Worm (Caenorhabditis elegans) whole organism, early embryonic: Measurements from ENCODE around the gene Y46G5A.34.

Experiments used
- B0310.2 ChIP-seq: sonication (generic microtip); optimal IDR thresholded peaks from 2 replicates; lab custom pipeline; 2016; ENCODE audit warnings: mild to moderate bottlenecking, missing genetic modification characterization, missing compliant biosample characterization
- aly-1 ChIP-seq: sonication (generic microtip); optimal IDR thresholded peaks from 2 replicates; lab custom pipeline; 2016; ENCODE audit warnings: missing genetic modification characterization, missing compliant biosample characterization
- ama-1 ChIP-seq: fragments of 150-350 bp; optimal IDR thresholded peaks from 2 replicates; lab custom pipeline; 2014
- ceh-13 ChIP-seq: fragments of 200-800 bp; sonication (Bioruptor generic); optimal IDR thresholded peaks from 2 replicates; lab custom pipeline; 2018; ENCODE audit warnings: mild to moderate bottlenecking, missing genetic modification characterization, missing compliant biosample characterization
- ceh-36 ChIP-seq: sonication (generic microtip); optimal IDR thresholded peaks from 2 replicates; lab custom pipeline; 2016; ENCODE audit warnings: missing genetic modification characterization, inconsistent platforms, missing compliant biosample characterization
- flt-1 ChIP-seq: fragments of 200-800 bp; sonication (Bioruptor generic); IDR thresholded peaks from 2 replicates; pipeline ENCODE4 v1.3.6; 2022; ENCODE audit warnings: missing genetic modification characterization, missing compliant biosample characterization
- hmbx-1 ChIP-seq: sonication (generic microtip); optimal IDR thresholded peaks from 2 replicates; lab custom pipeline; 2016; ENCODE audit warnings: mild to moderate bottlenecking, missing genetic modification characterization, missing compliant biosample characterization
- hmg-4 ChIP-seq: fragments of 200-800 bp; sonication (Bioruptor generic); optimal IDR thresholded peaks from 2 replicates; lab custom pipeline; 2018; ENCODE audit warnings: mild to moderate bottlenecking, missing genetic modification characterization, missing compliant biosample characterization
- sea-1 ChIP-seq: fragments of 200-800 bp; sonication (Bioruptor generic); conservative IDR thresholded peaks from 2 replicates; pipeline ENCODE4 v1.3.6; 2022; ENCODE audit warnings: missing genetic modification characterization, missing compliant biosample characterization
- tbx-37 ChIP-seq: fragments of 200-800 bp; sonication (Bioruptor generic); conservative IDR thresholded peaks from 2 replicates; pipeline ENCODE4 v1.3.6; 2022; ENCODE audit warnings: missing genetic modification reagents, missing genetic modification characterization, missing compliant biosample characterization
- tra-4 ChIP-seq: sonication (generic microtip); optimal IDR thresholded peaks from 2 replicates; lab custom pipeline; 2017; ENCODE audit warnings: missing genetic modification characterization, missing compliant biosample characterization

DNA sequence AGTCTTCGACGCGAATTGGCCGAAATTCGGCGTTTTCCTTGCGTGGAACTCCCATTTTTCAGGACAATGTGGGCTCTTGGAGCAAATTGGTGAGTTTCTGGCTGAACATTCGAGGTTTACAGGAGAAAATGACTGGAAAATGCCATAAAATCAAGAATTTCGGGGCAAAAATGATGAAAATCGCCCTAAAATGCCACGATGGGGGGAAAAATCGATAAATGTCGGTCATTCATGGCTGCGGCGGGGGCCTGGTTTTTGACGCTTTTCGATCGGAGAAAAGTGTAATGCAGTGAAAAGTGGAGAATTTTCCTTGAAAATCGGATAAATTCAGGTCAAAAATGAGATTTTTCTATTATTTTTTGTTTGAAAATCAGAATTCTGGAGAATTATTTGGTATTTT, 28.7 kb downstream of the Y46G5A.34 start, which contains the start of the genes Y46G5A.18 and Y46G5A.47:
- TF ChIP-seq flt-1 = no peak
- TF ChIP-seq ceh-13 (GFP tag; lab: Kevin White, UChicago) = no peak
- TF ChIP-seq aly-1 (tag; lab: Kevin White, UChicago) = no peak
- TF ChIP-seq ceh-36 (tag; lab: Kevin White, UChicago) = no peak
- no peak for TF ChIP-seq sea-1 (GFP tag; lab: Robert Waterston, UW)
- no peak for TF ChIP-seq B0310.2 (tag; lab: Kevin White, UChicago)
- no peak for TF ChIP-seq ama-1 (lab: Kevin White, UChicago)
- TF ChIP-seq tra-4 (tag; lab: Kevin White, UChicago) = no peak
- no peak for TF ChIP-seq hmg-4
- TF ChIP-seq hmbx-1 (tag; lab: Kevin White, UChicago) = no peak
- no peak for TF ChIP-seq tbx-37 (GFP tag; lab: Robert Waterston, UW)
